Worm (Caenorhabditis elegans) whole organism, L4/young adult: ENCODE data around the gene T06C12.11.
"Not testable (repeated sequence)": the region's sequence is repeated elsewhere in the genome, so short reads cannot be mapped to it uniquely, and the experiment has no call there.

Source experiments
- W03F9.2 ChIP-seq: fragments of 150-350 bp; optimal IDR thresholded peaks from 2 replicates; lab custom pipeline; 2014; ENCODE audit warnings: missing biosample characterization, missing genetic modification characterization
- dao-5 ChIP-seq: sonication (generic microtip); optimal IDR thresholded peaks from 2 replicates; lab custom pipeline; 2016; ENCODE audit warnings: missing genotype, missing genetic modification characterization, moderate library complexity, missing compliant biosample characterization
- him-1 ChIP-seq: sonication (generic microtip); optimal IDR thresholded peaks from 2 replicates; lab custom pipeline; 2016; ENCODE audit warnings: missing genotype, missing genetic modification reagents, missing genetic modification characterization, missing compliant biosample characterization

T06C12.11 gene

DNA sequence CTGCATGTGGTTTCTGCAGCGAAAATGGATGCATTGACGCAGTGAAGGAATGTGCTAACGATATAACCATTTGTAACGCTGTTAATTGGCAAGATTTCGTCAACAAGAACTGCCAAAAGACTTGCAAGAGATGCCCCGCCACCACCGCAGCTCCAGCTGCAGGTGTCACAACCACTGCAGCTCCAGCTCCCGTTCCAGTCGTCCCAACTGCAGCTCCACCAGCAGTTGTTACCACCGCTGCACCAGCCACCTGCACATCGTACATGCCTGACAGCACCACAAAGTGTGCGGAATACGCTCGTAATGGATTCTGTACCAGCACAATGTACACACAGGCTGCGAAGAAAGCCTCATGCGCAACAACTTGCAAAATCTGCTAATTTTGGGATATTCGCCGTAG is 19.9 kb downstream of the T06C12.11 start:
- no peak for TF ChIP-seq him-1 (tag; lab: Kevin White, UChicago)
- TF ChIP-seq dao-5 (tag; lab: Kevin White, UChicago) = no peak
- no peak for TF ChIP-seq W03F9.2 (tag; lab: Kevin White, UChicago)

- TF ChIP-seq dao-5 (tag; lab: Kevin White, UChicago) = no peak
- TF ChIP-seq W03F9.2 (tag; lab: Kevin White, UChicago) = no peak
- no peak for TF ChIP-seq him-1 (tag; lab: Kevin White, UChicago)
These were observed 20.9 kb downstream of the T06C12.11 start, which contains the start of gene F35E8.7 for ce11 chrV:15913714-15914113. F35E8.7 (plus strand) TSS chrV:15914014.

ce11 chrV:15914774-15915173 is 22.0 kb downstream of the T06C12.11 start:
- TF ChIP-seq dao-5 (tag; lab: Kevin White, UChicago) = no peak

- TF ChIP-seq him-1 (tag; lab: Kevin White, UChicago) (no peak), dao-5 (tag; lab: Kevin White, UChicago) (no peak), W03F9.2 (tag; lab: Kevin White, UChicago) (no peak)
These were observed 22.5 kb downstream of the T06C12.11 start for ce11 chrV:15915307-15915706.

- TF ChIP-seq W03F9.2 (tag; lab: Kevin White, UChicago) (no peak), him-1 (tag; lab: Kevin White, UChicago) (no peak)
These were observed 23.1 kb downstream of the T06C12.11 start, which contains the start of gene gst-38 for ce11 chrV:15915919-15916318. gst-38 (minus strand) TSS chrV:15916070.

- TF ChIP-seq him-1 (tag; lab: Kevin White, UChicago) (no peak), W03F9.2 (tag; lab: Kevin White, UChicago) (no peak), dao-5 (tag; lab: Kevin White, UChicago) (no peak)
These were observed 24.7 kb downstream of the T06C12.11 start, which contains the start of gene F35E8.9 for ce11 chrV:15917458-15917857. F35E8.9 (minus strand) TSS chrV:15917558.

DNA sequence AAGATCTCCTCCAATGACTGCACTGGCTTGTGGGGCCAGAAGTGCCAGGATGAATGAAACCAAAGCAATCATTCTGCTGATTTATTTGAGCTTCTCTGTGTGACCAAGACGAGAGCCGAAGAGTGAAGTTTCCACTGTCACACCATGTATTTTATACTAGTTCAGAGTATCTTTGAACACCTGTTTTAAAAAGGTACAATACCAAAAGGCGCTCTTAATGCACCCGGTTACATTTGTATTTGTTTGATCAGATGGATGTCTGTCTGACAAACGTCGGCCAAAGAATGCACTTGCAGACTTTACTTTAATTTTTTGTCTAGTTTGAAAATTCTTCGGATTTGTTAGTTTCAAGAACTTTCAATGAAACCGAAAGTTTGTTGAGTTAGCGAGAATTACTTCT is 27.5 kb downstream of the T06C12.11 start, which contains the start of gene F35E8.10:
F35E8.10 (minus strand) TSS at position 101 of the 400 bp plus-strand sequence.
- TF ChIP-seq him-1 (tag; lab: Kevin White, UChicago) = no peak
- TF ChIP-seq dao-5 (tag; lab: Kevin White, UChicago) = no peak
- TF ChIP-seq W03F9.2 (tag; lab: Kevin White, UChicago) = no peak

DNA sequence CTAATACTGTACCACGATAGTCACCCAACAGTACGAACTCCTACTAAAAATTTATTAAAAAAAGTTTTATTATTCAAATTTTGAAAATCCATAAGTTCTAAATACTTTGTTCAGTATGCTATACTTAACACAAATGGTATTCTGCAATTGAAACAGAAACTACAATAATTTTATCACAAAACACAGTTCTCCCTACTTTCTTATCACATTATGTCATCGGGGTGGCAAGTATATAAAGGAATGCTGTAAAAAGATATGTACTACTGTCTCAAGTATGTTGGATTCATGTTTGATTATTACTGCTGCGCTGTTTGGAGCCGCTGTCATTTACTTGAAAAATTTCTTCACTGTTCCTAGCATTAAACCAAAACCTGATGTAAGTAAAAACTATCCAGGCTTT is 28.3 kb downstream of the T06C12.11 start, which contains the start of gene cdr-1:
cdr-1 (plus strand) TSS at position 208 of the 400 bp plus-strand sequence.
- TF ChIP-seq W03F9.2 (tag; lab: Kevin White, UChicago) = no peak
- TF ChIP-seq dao-5 (tag; lab: Kevin White, UChicago) = no peak
- no peak for TF ChIP-seq him-1 (tag; lab: Kevin White, UChicago)

DNA sequence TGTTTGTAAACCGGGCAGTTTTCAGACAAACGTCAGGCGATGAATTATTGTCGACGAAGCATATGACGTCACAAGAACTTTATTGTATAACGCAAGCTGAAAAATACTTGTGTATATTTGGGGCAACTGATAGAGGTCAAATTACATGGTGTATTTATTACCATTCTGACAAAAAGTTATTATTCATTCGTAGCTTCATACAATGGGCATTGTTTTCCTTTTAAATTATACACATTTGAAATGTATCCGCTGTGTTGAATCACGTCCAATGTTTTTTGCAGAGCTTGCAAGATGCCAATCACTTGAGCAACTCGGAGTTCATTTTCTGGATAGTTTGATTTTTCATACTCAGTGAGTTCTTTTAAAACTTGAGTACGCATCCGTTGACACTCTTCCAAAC is 30.2 kb downstream of the T06C12.11 start, which contains the start of gene F35E8.13:
F35E8.13 (plus strand) TSS at position 301 of the 400 bp plus-strand sequence.
- TF ChIP-seq him-1 (tag; lab: Kevin White, UChicago) (no peak), W03F9.2 (tag; lab: Kevin White, UChicago) (no peak), dao-5 (tag; lab: Kevin White, UChicago) (no peak)

ce11 chrV:15924307-15924706 is 31.5 kb downstream of the T06C12.11 start, which contains the start of gene nhr-108:
nhr-108 (minus strand) TSS chrV:15924472.
- no peak for TF ChIP-seq him-1 (tag; lab: Kevin White, UChicago)
- TF ChIP-seq dao-5 (tag; lab: Kevin White, UChicago) = no peak
- no peak for TF ChIP-seq W03F9.2 (tag; lab: Kevin White, UChicago)

DNA sequence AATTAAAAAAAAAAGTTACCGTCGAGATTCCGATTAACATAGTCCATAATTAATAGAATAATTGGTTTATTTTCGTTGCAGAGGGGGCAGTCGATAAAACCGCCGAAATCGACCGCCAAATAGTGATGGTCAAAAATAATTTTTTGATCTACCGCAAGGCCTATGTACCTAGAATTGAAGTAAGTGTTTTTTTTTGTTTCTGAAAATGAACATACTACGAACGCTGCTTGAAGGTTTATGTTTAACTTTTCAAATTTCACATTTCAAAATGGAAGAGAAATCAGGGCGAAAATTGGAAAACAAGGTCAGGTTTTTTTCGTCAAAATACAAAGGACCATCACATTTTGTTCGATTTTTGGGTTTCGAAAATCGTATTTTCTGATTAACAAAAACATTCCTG is 35.5 kb downstream of the T06C12.11 start, which contains the start of gene pzf-1:
pzf-1 (minus strand) TSS at position 101 of the 400 bp plus-strand sequence.
- TF ChIP-seq him-1 (tag; lab: Kevin White, UChicago) (no peak), W03F9.2 (tag; lab: Kevin White, UChicago) (no peak), dao-5 (tag; lab: Kevin White, UChicago) (no peak)

DNA sequence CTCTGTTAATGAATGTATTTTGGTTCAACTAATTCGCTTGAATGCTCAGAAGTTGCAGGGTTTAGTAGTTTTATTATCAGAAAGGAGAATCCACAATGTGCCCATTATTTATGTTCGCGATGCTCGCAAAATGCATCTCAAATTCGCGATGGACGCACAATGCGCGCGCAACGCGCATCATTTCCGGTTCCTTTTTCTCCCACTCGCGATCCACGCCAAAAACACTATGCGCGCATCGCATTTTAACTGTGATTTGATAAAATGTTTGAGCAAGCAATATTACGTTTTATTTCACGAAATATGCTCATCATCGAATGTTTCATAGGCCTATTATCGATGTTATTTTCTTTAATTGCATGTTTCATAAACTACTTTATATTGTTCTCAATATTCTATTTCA is 37.1 kb downstream of the T06C12.11 start, which contains the start of gene srbc-77:
srbc-77 (plus strand) TSS at position 301 of the 400 bp plus-strand sequence.
- TF ChIP-seq W03F9.2, dao-5, him-1 (tag; lab: Kevin White, UChicago): not testable (repeated sequence)

- TF ChIP-seq W03F9.2 (tag; lab: Kevin White, UChicago) = no peak
These were observed 39.6 kb downstream of the T06C12.11 start, which contains the start of gene srw-26 for ce11 chrV:15932390-15932789. srw-26 (minus strand) TSS chrV:15932490.

DNA sequence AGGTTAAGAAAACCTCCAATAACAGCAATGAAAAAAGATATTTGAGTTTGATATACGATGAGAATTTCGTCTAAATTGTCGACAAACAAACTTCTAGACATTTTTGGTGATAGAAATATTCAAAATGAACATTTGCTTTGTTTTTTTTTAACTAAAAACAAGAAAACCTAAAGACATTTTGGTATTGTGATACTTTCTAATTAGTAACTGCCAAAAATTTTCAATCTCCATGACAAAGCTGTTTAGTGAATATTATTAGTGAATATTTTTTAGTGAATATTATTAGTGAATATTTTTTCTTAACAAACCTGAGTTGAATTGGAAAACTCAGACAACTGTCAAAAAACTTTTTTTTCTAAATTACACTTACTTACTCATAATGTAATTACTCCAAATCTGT is 47.5 kb downstream of the T06C12.11 start, which contains the start of gene srw-55:
srw-55 (minus strand) TSS at position 101 of the 400 bp plus-strand sequence.
- no peak for TF ChIP-seq dao-5 (tag; lab: Kevin White, UChicago)
- TF ChIP-seq W03F9.2 (tag; lab: Kevin White, UChicago) = no peak
- TF ChIP-seq him-1 (tag; lab: Kevin White, UChicago) = no peak
